Fruit fly (Drosophila melanogaster): Measurements from ENCODE around the gene glo.

glo gene

dm6 chr3R:11818930-11819639 is at the start of gene glo, which contains the start of gene COX5A (continued):
- TF ChIP-seq CG1529 (GFP tag; optimal IDR thresholded peaks at IDR 0.05): peak; percentile 15
- no peak for TF ChIP-seq sim (GFP tag; IDR thresholded peaks at IDR 0.05)
- peak; percentile 54 for TF ChIP-seq CG3065 (GFP tag; optimal IDR thresholded peaks at IDR 0.05)
- TF ChIP-seq CG12942 (GFP tag; optimal IDR thresholded peaks at IDR 0.05): peak; percentile 84
- no peak for TF ChIP-seq br (optimal IDR thresholded peaks at IDR 0.05)
- TF ChIP-seq CG4854 (GFP tag; optimal IDR thresholded peaks at IDR 0.05): peak; percentile 97
- TF ChIP-seq corto (GFP tag; optimal IDR thresholded peaks at IDR 0.05): no peak
- peak; percentile 55 for TF ChIP-seq CG4328 (GFP tag; optimal IDR thresholded peaks at IDR 0.05)
- peak; percentile 82 for TF ChIP-seq Camta (GFP tag; optimal IDR thresholded peaks at IDR 0.05)
- TF ChIP-seq mirr (GFP tag; optimal IDR thresholded peaks at IDR 0.05): peak; percentile 35
- TF ChIP-seq z (GFP tag; IDR thresholded peaks at IDR 0.05): no peak
- TF ChIP-seq ham (GFP tag; IDR thresholded peaks at IDR 0.05): peak; percentile 47; the same call in 1 of the 2 replicates
- TF ChIP-seq btn (GFP tag; optimal IDR thresholded peaks at IDR 0.05): peak; percentile 24
- peak; percentile 83 for TF ChIP-seq Antp (GFP tag; optimal IDR thresholded peaks at IDR 0.05)
- TF ChIP-seq Six4 (GFP tag; optimal IDR thresholded peaks at IDR 0.05): peak; percentile 64
- TF ChIP-seq chif (GFP tag; optimal IDR thresholded peaks at IDR 0.05): peak; percentile 56 to 83
- no peak for TF ChIP-seq CG10565 (GFP tag; optimal IDR thresholded peaks at IDR 0.05)
- no peak for TF ChIP-seq HLH4C (GFP tag; IDR thresholded peaks at IDR 0.05; ENCODE audit: partially characterized antibody)
- no peak for TF ChIP-seq BtbVII (GFP tag; optimal IDR thresholded peaks at IDR 0.05)
- no peak for TF ChIP-seq Opbp (GFP tag; IDR thresholded peaks at IDR 0.05; ENCODE audit: partially characterized antibody)
- peak; percentile 85 for TF ChIP-seq pho (GFP tag; optimal IDR thresholded peaks at IDR 0.05)
- no peak for TF ChIP-seq yki (optimal IDR thresholded peaks at IDR 0.05)
- peak; percentile 64 for TF ChIP-seq grn (GFP tag; optimal IDR thresholded peaks at IDR 0.05)
- peak; percentile 61 for TF ChIP-seq exex (tag; optimal IDR thresholded peaks at IDR 0.05)
- peak; percentile 67; the same call in 2 of the 3 replicates for TF ChIP-seq H15 (GFP tag; IDR thresholded peaks at IDR 0.05)
- peak; percentile 82 for TF ChIP-seq CG13775 (GFP tag; optimal IDR thresholded peaks at IDR 0.05)
- peak; percentile 90 for TF ChIP-seq mam (GFP tag; optimal IDR thresholded peaks at IDR 0.05)
- peak; percentile 83 for TF ChIP-seq HLH54F (GFP tag; optimal IDR thresholded peaks at IDR 0.05)
- peak; percentile 83 for TF ChIP-seq maf-S (GFP tag; optimal IDR thresholded peaks at IDR 0.05)
- TF ChIP-seq sens-2 (GFP tag; IDR thresholded peaks at IDR 0.05): no peak
- TF ChIP-seq pros (GFP tag; optimal IDR thresholded peaks at IDR 0.05): peak; percentile 21
- peak; percentile 69 for TF ChIP-seq ara (GFP tag; IDR thresholded peaks at IDR 0.05)
- TF ChIP-seq lab (GFP tag; optimal IDR thresholded peaks at IDR 0.05): peak; percentile 84
- TF ChIP-seq CG10654 (GFP tag; optimal IDR thresholded peaks at IDR 0.05): peak; percentile 80
- TF ChIP-seq Sry-β (GFP tag; optimal IDR thresholded peaks at IDR 0.05): peak; percentile 34
- peak; percentile 9 for TF ChIP-seq org-1 (GFP tag; optimal IDR thresholded peaks at IDR 0.05)
- peak; percentile 25 for TF ChIP-seq salm (tag; optimal IDR thresholded peaks at IDR 0.05)
- no peak for TF ChIP-seq dimm (GFP tag; IDR thresholded peaks at IDR 0.05)
- TF ChIP-seq tgo (GFP tag; IDR thresholded peaks at IDR 0.05): peak; percentile 76
- 0 out of 3 replicates have a peak, but pooled peaks have one; percentile 65 for TF ChIP-seq C15 (GFP tag; IDR thresholded peaks at IDR 0.05)
- peak; percentile 80 for TF ChIP-seq CG2116 (GFP tag; optimal IDR thresholded peaks at IDR 0.05)
- TF ChIP-seq CG6689 (GFP tag; IDR thresholded peaks at IDR 0.05): peak; percentile 69

dm6 chr3R:11868562-11868961 is 49.3 kb upstream of the glo start:
- TF ChIP-seq chinmo (GFP tag; IDR thresholded peaks at IDR 0.05; ENCODE audit: partially characterized antibody): 0 out of 4 replicates have a peak, but pooled peaks have one; percentile 53
- TF ChIP-seq Ets97D (GFP tag; optimal IDR thresholded peaks at IDR 0.05): no peak
- TF ChIP-seq CG12391 (tag; optimal IDR thresholded peaks at IDR 0.05): no peak
- TF ChIP-seq Adf1 (GFP tag; IDR thresholded peaks at IDR 0.05): peak; percentile 95
- TF ChIP-seq CG8765 (GFP tag; IDR thresholded peaks at IDR 0.05): no peak
- peak; percentile 72 for TF ChIP-seq CG5180 (GFP tag; optimal IDR thresholded peaks at IDR 0.05)
- no peak for TF ChIP-seq CG6854 (GFP tag; optimal IDR thresholded peaks at IDR 0.05)
- TF ChIP-seq vfl (GFP tag; optimal IDR thresholded peaks at IDR 0.05): no peak
- TF ChIP-seq CG30020 (tag; optimal IDR thresholded peaks at IDR 0.05): no peak
- peak; percentile 28 for TF ChIP-seq lbe (GFP tag; optimal IDR thresholded peaks at IDR 0.05)
- no peak for TF ChIP-seq Taf1 (GFP tag; IDR thresholded peaks at IDR 0.05)
- TF ChIP-seq cg (GFP tag; optimal IDR thresholded peaks at IDR 0.05): peak; percentile 58
